Worm (Caenorhabditis elegans): Measurements from ENCODE around the gene pal-1.

DNA sequence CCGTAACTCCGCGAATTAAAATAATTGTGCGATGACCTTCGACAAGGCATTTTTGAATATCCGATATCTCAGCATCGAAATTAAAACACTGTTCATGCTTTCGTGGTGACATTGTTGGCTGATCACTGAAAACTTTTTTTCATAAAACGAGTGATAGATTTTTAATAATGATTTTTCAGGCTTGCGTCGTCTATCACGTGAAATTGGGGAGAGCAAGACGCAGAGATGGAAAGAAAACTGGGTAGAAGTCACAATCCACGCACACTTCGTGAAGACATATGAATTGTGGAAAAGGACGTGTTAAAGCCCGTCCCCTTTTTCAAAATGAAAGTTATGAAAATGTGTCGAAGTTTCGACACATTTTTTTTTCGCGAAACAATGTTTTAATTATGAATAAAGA, 40.4 kb upstream of the pal-1 start, which contains the start of gene nonu-1:
- TF ChIP-seq ztf-11 (tag; optimal IDR thresholded peaks at IDR 0.05) (no peak), unc-130 (GFP tag; optimal IDR thresholded peaks at IDR 0.05) (no peak), ces-1 (GFP tag; optimal IDR thresholded peaks at IDR 0.05) (no peak), nhr-77 (tag; optimal IDR thresholded peaks at IDR 0.05) (no peak), pqm-1 (tag; optimal IDR thresholded peaks at IDR 0.05) (no peak), R02D3.7 (tag; optimal IDR thresholded peaks at IDR 0.05) (no peak), nhr-111 (GFP tag; optimal IDR thresholded peaks at IDR 0.05) (no peak), aly-2 (tag; optimal IDR thresholded peaks at IDR 0.05) (no peak), hlh-11 (tag; optimal IDR thresholded peaks at IDR 0.05) (no peak), lin-1 (GFP tag; IDR thresholded peaks at IDR 0.05) (no peak)
